Worm (Caenorhabditis elegans): ENCODE results near the gene C36E8.6.

The C36E8.6 gene

ce11 chrIII:4010168-4010567 lies 22.3 kb downstream of the C36E8.6 start (continued):
- TF ChIP-seq nhr-111 (GFP tag; optimal IDR thresholded peaks at IDR 0.05) (no peak), dmd-9 (GFP tag; IDR thresholded peaks at IDR 0.05) (no peak), egl-43 (GFP tag; IDR thresholded peaks at IDR 0.05) (peak; percentile 33; the same call in 1 of the 2 replicates), dpl-1 (GFP tag; optimal IDR thresholded peaks at IDR 0.05) (no peak), duxl-1 (tag; optimal IDR thresholded peaks at IDR 0.05; ENCODE audit: poor library complexity) (no peak), zip-2 (tag; optimal IDR thresholded peaks at IDR 0.05) (no peak), Y5F2A.4 (GFP tag; optimal IDR thresholded peaks at IDR 0.05) (no peak), snpc-4 (tag; optimal IDR thresholded peaks at IDR 0.05) (no peak), ceh-44 (GFP tag; IDR thresholded peaks at IDR 0.05) (no peak), nhr-28 (tag; optimal IDR thresholded peaks at IDR 0.05) (peak; percentile 1), Y105C5A.15 (GFP tag; IDR thresholded peaks at IDR 0.05) (no peak), lin-39 (tag; optimal IDR thresholded peaks at IDR 0.05) (no peak), aly-2 (tag; optimal IDR thresholded peaks at IDR 0.05) (no peak), hif-1 (tag; optimal IDR thresholded peaks at IDR 0.05) (no peak), ces-1 (GFP tag; optimal IDR thresholded peaks at IDR 0.05) (no peak), dmd-6 (GFP tag; IDR thresholded peaks at IDR 0.05) (no peak)

DNA sequence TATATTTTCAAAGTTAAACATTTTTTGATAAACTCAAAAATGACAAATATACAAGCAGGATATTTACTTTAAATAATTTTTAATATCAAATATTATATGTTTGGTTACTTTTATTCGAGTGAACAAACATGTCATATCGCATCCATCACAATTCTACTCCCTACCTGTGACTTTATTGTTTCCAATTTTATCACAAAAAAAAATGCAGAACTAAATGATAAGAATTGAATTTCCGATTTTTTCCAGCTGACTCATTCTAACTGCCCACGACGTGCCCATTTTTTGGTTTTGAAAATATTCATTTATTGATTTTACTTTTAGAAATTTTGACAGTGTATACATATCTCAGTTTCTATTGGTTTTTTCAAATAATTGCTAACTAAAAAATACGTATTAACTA lies 23.1 kb downstream of the C36E8.6 start:
- TF ChIP-seq spr-3 (GFP tag; optimal IDR thresholded peaks at IDR 0.05) = no peak
- no peak for TF ChIP-seq nhr-6 (tag; optimal IDR thresholded peaks at IDR 0.05)
- no peak for TF ChIP-seq lin-13 (GFP tag; optimal IDR thresholded peaks at IDR 0.05)
- no peak for TF ChIP-seq snpc-4 (tag; optimal IDR thresholded peaks at IDR 0.05)
- TF ChIP-seq pqm-1 (tag; optimal IDR thresholded peaks at IDR 0.05) = peak; percentile 68
- TF ChIP-seq nhr-11 (tag; optimal IDR thresholded peaks at IDR 0.05) = no peak
- no peak for TF ChIP-seq zag-1 (tag; optimal IDR thresholded peaks at IDR 0.05)
- peak; percentile 54 for TF ChIP-seq nhr-28 (tag; optimal IDR thresholded peaks at IDR 0.05)
- no peak for TF ChIP-seq hif-1 (tag; optimal IDR thresholded peaks at IDR 0.05)
- no peak for TF ChIP-seq zip-11 (GFP tag; IDR thresholded peaks at IDR 0.05)
- no peak for TF ChIP-seq dmd-6 (GFP tag; IDR thresholded peaks at IDR 0.05)
- no peak for TF ChIP-seq nhr-111 (GFP tag; optimal IDR thresholded peaks at IDR 0.05)
- TF ChIP-seq egl-27 (tag; optimal IDR thresholded peaks at IDR 0.05) = no peak
- no peak for TF ChIP-seq lir-3 (tag; optimal IDR thresholded peaks at IDR 0.05)
- TF ChIP-seq nhr-76 (tag; optimal IDR thresholded peaks at IDR 0.05) = no peak
- TF ChIP-seq spr-1 (tag; optimal IDR thresholded peaks at IDR 0.05) = no peak
- no peak for TF ChIP-seq dmd-8 (GFP tag; IDR thresholded peaks at IDR 0.05)
- no peak for TF ChIP-seq lin-15B (tag; optimal IDR thresholded peaks at IDR 0.05)
- no peak for TF ChIP-seq mxl-2 (GFP tag; conservative IDR thresholded peaks at IDR 0.05)
- TF ChIP-seq ceh-62 (tag; optimal IDR thresholded peaks at IDR 0.05) = no peak
- peak; percentile 23 for TF ChIP-seq dve-1 (tag; optimal IDR thresholded peaks at IDR 0.05; ENCODE audit: insufficient read depth)
- peak; percentile 23 for TF ChIP-seq hlh-11 (tag; optimal IDR thresholded peaks at IDR 0.05)
- TF ChIP-seq daf-8 (GFP tag; IDR thresholded peaks at IDR 0.05) = no peak
- TF ChIP-seq set-16 (GFP tag; IDR thresholded peaks at IDR 0.05) = no peak
- TF ChIP-seq vab-7 (GFP tag; IDR thresholded peaks at IDR 0.05) = no peak
- no peak for TF ChIP-seq hmg-1.1 (GFP tag; IDR thresholded peaks at IDR 0.05)
- no peak for TF ChIP-seq ama-1 (optimal IDR thresholded peaks at IDR 0.05)

DNA sequence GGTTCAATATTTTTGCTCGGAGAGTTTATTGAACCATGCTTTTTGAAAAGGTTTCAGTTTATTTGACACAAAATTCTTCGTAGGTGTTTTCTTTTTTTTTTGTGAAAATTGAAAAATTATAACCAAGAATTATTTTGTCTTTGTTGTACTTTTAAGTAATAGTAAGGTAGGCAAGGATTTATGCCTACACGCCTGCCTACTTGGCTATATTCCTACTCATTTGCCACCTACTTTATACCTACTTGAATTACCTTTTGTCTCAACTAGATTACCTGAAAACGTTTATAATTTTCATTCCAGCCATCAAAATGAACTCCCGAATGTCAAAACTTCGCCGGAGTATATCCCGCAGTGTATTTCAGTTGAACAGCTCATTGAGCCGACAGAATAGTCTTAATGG lies 24.2 kb downstream of the C36E8.6 start, which contains the start of gene C36E8.4:
Gene C36E8.4, plus strand, starts transcription at position 301 of the 400 bp plus-strand sequence.
- TF ChIP-seq mxl-2 (GFP tag; conservative IDR thresholded peaks at IDR 0.05) (no peak), hlh-30 (tag; optimal IDR thresholded peaks at IDR 0.05; ENCODE audit: insufficient read depth) (no peak), skn-1 (tag; optimal IDR thresholded peaks at IDR 0.05) (no peak), R02D3.7 (tag; optimal IDR thresholded peaks at IDR 0.05) (no peak)

Data from whole organism, L4 larva.